Worm (Caenorhabditis elegans) whole organism, L4 larva: ENCODE data around the gene F26F2.10.

Source experiments
- F10B5.3 ChIP-seq: sonication (generic microtip); optimal IDR thresholded peaks from 2 replicates; lab custom pipeline; 2016; ENCODE audit warnings: mild to moderate bottlenecking, missing genetic modification characterization, missing compliant biosample characterization
- F44E2.7 ChIP-seq: fragments of 200-800 bp; sonication (Bioruptor generic); IDR thresholded peaks from 2 replicates; pipeline ENCODE4 v2.1.2; 2022; ENCODE audit warnings: missing genetic modification characterization, missing compliant biosample characterization
- aly-2 ChIP-seq: sonication (generic microtip); optimal IDR thresholded peaks from 2 replicates; lab custom pipeline; 2018; ENCODE audit warnings: missing biosample characterization, missing genetic modification characterization
- ceh-28 ChIP-seq: fragments of 150-350 bp; optimal IDR thresholded peaks from 2 replicates; lab custom pipeline; 2014; ENCODE audit warnings: missing biosample characterization, missing genetic modification reagents, missing genetic modification characterization
- daf-12 ChIP-seq: fragments of 150-350 bp; optimal IDR thresholded peaks from 2 replicates; lab custom pipeline; 2014; ENCODE audit warnings: missing biosample characterization, missing genetic modification reagents, missing genetic modification characterization
- dve-1 ChIP-seq: sonication (generic microtip); optimal IDR thresholded peaks from 2 replicates; lab custom pipeline; 2017; ENCODE audit warnings: antibody characterized with exemption, mild to moderate bottlenecking, missing genetic modification characterization, missing compliant biosample characterization; ENCODE audit not compliant: insufficient read depth
- lin-13 ChIP-seq: fragments of 150-350 bp; optimal IDR thresholded peaks from 2 replicates; lab custom pipeline; 2014; ENCODE audit warnings: missing biosample characterization, missing genetic modification reagents, missing genetic modification characterization
- nhr-76 ChIP-seq: fragments of 150-350 bp; optimal IDR thresholded peaks from 2 replicates; lab custom pipeline; 2014; ENCODE audit warnings: missing biosample characterization, missing genetic modification characterization
- skn-1 ChIP-seq: fragments of 150-350 bp; optimal IDR thresholded peaks from 2 replicates; lab custom pipeline; 2014; ENCODE audit warnings: missing biosample characterization, missing genetic modification characterization
- snpc-1.2 ChIP-seq: fragments of 200-800 bp; sonication (Bioruptor generic); IDR thresholded peaks from 2 replicates; pipeline ENCODE4 v1.3.6; 2022; ENCODE audit warnings: missing genetic modification reagents, missing genetic modification characterization, missing compliant biosample characterization
- unc-39 ChIP-seq: sonication (generic microtip); optimal IDR thresholded peaks from 2 replicates; lab custom pipeline; 2017; ENCODE audit warnings: missing biosample characterization, missing genetic modification characterization
- zag-1 ChIP-seq: fragments of 150-350 bp; optimal IDR thresholded peaks from 2 replicates; lab custom pipeline; 2014; ENCODE audit warnings: missing biosample characterization, missing genetic modification characterization
- zfp-2 ChIP-seq: sonication (generic microtip); optimal IDR thresholded peaks from 2 replicates; lab custom pipeline; 2016; ENCODE audit warnings: mild to moderate bottlenecking, missing genetic modification characterization, missing compliant biosample characterization

DNA sequence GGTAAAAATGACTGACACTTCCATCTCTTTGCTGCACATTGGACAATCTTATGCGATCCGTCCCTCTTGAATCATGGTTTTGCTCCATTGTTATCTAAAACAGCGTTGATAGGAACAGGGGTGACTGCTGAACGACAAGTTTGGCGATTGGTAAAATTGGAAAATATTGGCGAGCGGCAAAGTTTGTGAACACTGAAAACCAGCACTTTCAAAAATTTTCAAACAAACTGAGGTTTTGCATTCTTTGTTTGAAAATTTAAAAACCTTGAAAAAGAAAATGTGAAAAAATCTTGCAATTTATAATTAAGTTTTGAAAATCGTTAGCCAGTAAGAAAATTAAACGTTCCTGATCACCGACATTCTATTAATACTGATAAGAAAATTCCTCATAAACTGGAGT lies 28.2 kb downstream of the F26F2.10 start, which contains the start of gene F26F2.3:
- no peak for TF ChIP-seq unc-39 (tag; lab: Kevin White, UChicago)
- TF ChIP-seq skn-1, result no peak
- no peak for TF ChIP-seq dve-1 (tag; lab: Kevin White, UChicago)
- no peak for TF ChIP-seq zfp-2 (tag; lab: Kevin White, UChicago)
- no peak for TF ChIP-seq lin-13 (GFP tag; lab: Kevin White, UChicago)
- TF ChIP-seq ceh-28 (tag; lab: Kevin White, UChicago), result no peak
- no peak for TF ChIP-seq nhr-76 (tag; lab: Kevin White, UChicago)
- TF ChIP-seq daf-12, result no peak
- no peak for TF ChIP-seq F44E2.7 (GFP tag; lab: Robert Waterston, UW)
- TF ChIP-seq zag-1 (tag; lab: Kevin White, UChicago), result no peak
- no peak for TF ChIP-seq snpc-1.2 (GFP tag; lab: Robert Waterston, UW)
- TF ChIP-seq F10B5.3 (tag; lab: Kevin White, UChicago), result no peak
- TF ChIP-seq aly-2 (tag; lab: Kevin White, UChicago), result no peak
